Fruit fly (Drosophila melanogaster) whole organism, embryonic: ENCODE data around the gene Hsp110.
A peak's percentile ranks its signal among the peaks of the same experiment; 100 is the strongest.

Experiments
- Atf-2 ChIP-seq: fragments of 200-800 bp; sonication (Bioruptor generic); optimal IDR thresholded peaks from 2 replicates; lab custom pipeline; 2016; ENCODE audit warnings: missing biosample characterization, missing genetic modification characterization
- CG10147 ChIP-seq: fragments of 200-800 bp; sonication (Bioruptor generic); optimal IDR thresholded peaks from 2 replicates; lab custom pipeline; 2019; ENCODE audit warnings: missing biosample characterization, mild to moderate bottlenecking, missing genetic modification characterization, moderate library complexity
- CG10321 ChIP-seq: fragments of 200-800 bp; sonication (Bioruptor generic); IDR thresholded peaks from 2 replicates; pipeline ENCODE4 v1.3.6; 2022; ENCODE audit warnings: missing biosample characterization, missing genetic modification characterization
- CG10959 ChIP-seq: fragments of 200-800 bp; sonication (Bioruptor generic); IDR thresholded peaks from 2 replicates; pipeline ENCODE4 v1.3.6; 2022; ENCODE audit warnings: missing biosample characterization, missing genetic modification characterization
- CG11456 ChIP-seq: fragments of 200-800 bp; sonication (Bioruptor generic); IDR thresholded peaks from 3 replicates; pipeline ENCODE4 v1.3.6; 2022; ENCODE audit warnings: missing biosample characterization, missing genetic modification characterization
- CG13296 ChIP-seq: fragments of 200-800 bp; sonication (Bioruptor generic); optimal IDR thresholded peaks from 3 replicates; lab custom pipeline; 2018; ENCODE audit warnings: missing biosample characterization, mild to moderate bottlenecking, missing genetic modification characterization
- CG14014 ChIP-seq: fragments of 200-800 bp; sonication (Bioruptor generic); IDR thresholded peaks from 2 replicates; pipeline ENCODE4 v1.3.6; 2022; ENCODE audit warnings: missing biosample characterization, missing genetic modification characterization
- CG15514 ChIP-seq: fragments of 200-800 bp; sonication (Bioruptor generic); optimal IDR thresholded peaks from 3 replicates; lab custom pipeline; 2017; ENCODE audit warnings: missing biosample characterization, missing genetic modification characterization, mild to moderate bottlenecking, moderate library complexity, missing genetic modification reagents
- CG16813 ChIP-seq: fragments of 200-800 bp; sonication (Bioruptor generic); IDR thresholded peaks from 3 replicates; pipeline ENCODE4 v1.3.6; 2022; ENCODE audit warnings: missing biosample characterization, missing genetic modification characterization; ENCODE audit not compliant: partially characterized antibody
- CG17361 ChIP-seq: fragments of 200-800 bp; sonication (Bioruptor generic); IDR thresholded peaks from 3 replicates; pipeline ENCODE4 v1.3.6; 2022; ENCODE audit warnings: missing biosample characterization, missing genetic modification characterization
- CG2129 ChIP-seq: fragments of 200-800 bp; sonication (Bioruptor generic); IDR thresholded peaks from 2 replicates; pipeline ENCODE4 v1.3.6; 2022; ENCODE audit warnings: missing biosample characterization, missing genetic modification characterization; ENCODE audit not compliant: partially characterized antibody
- CG2199 ChIP-seq: fragments of 200-800 bp; sonication (Bioruptor generic); IDR thresholded peaks from 3 replicates; pipeline ENCODE4 v1.3.6; 2022; ENCODE audit warnings: missing biosample characterization, missing genetic modification characterization
- CG2202 ChIP-seq: fragments of 200-800 bp; sonication (Bioruptor generic); optimal IDR thresholded peaks from 2 replicates; lab custom pipeline; 2018; ENCODE audit warnings: missing biosample characterization, mild to moderate bottlenecking, missing genetic modification characterization
- CG32767 ChIP-seq: fragments of 200-800 bp; sonication (Bioruptor generic); IDR thresholded peaks from 2 replicates; pipeline ENCODE4 v1.3.6; 2022; ENCODE audit warnings: missing biosample characterization, missing genetic modification characterization
- CG4707 ChIP-seq: fragments of 200-800 bp; sonication (Bioruptor generic); optimal IDR thresholded peaks from 2 replicates; lab custom pipeline; 2018; ENCODE audit warnings: missing biosample characterization, mild to moderate bottlenecking, missing genetic modification characterization, moderate library complexity
- CG6654 ChIP-seq: fragments of 200-800 bp; sonication (Bioruptor generic); optimal IDR thresholded peaks from 2 replicates; lab custom pipeline; 2017; ENCODE audit warnings: missing biosample characterization, mild to moderate bottlenecking, missing genetic modification characterization
- CG7372 ChIP-seq: fragments of 200-800 bp; sonication (Bioruptor generic); IDR thresholded peaks from 2 replicates; pipeline ENCODE4 v1.3.6; 2022; ENCODE audit warnings: missing biosample characterization, missing genetic modification characterization
- CG7556 ChIP-seq: fragments of 200-800 bp; sonication (Bioruptor generic); optimal IDR thresholded peaks from 2 replicates; lab custom pipeline; 2017; ENCODE audit warnings: missing biosample characterization, mild to moderate bottlenecking, missing genetic modification characterization
- CkIIα-i1 ChIP-seq: fragments of 200-800 bp; sonication (Bioruptor generic); IDR thresholded peaks from 2 replicates; pipeline ENCODE4 v1.3.6; 2022; ENCODE audit warnings: missing biosample characterization, missing genetic modification characterization
- D19A ChIP-seq: fragments of 200-800 bp; optimal IDR thresholded peaks from 3 replicates; lab custom pipeline; 2019; ENCODE audit warnings: missing biosample characterization, mild to moderate bottlenecking, missing genetic modification characterization, moderate library complexity
- D19B ChIP-seq: fragments of 200-800 bp; sonication (Bioruptor generic); optimal IDR thresholded peaks from 2 replicates; lab custom pipeline; 2017; ENCODE audit warnings: missing biosample characterization, mild to moderate bottlenecking, missing genetic modification characterization
- Dfd ChIP-seq, 2 experiments: fragments of >200 bp; optimal IDR thresholded peaks; 2 replicates each; lab custom pipeline; 2017; ENCODE audit warnings: missing biosample characterization in 2 of 2, missing genetic modification characterization in 2 of 2
- Dip3 ChIP-seq: fragments of 200-800 bp; sonication (Bioruptor generic); optimal IDR thresholded peaks from 3 replicates; lab custom pipeline; 2016; ENCODE audit warnings: missing biosample characterization, missing genetic modification characterization
- Doc2 ChIP-seq: fragments of 200-800 bp; sonication (Bioruptor generic); IDR thresholded peaks from 2 replicates; pipeline ENCODE4 v1.3.6; 2022; ENCODE audit warnings: missing biosample characterization, missing genetic modification characterization
- Ets65A ChIP-seq: fragments of 200-800 bp; sonication (Bioruptor generic); peaks from one replicate; lab custom pipeline; 2016; ENCODE audit warnings: missing biosample characterization, missing genetic modification characterization
- Fer2 ChIP-seq: fragments of 200-800 bp; sonication (Bioruptor generic); optimal IDR thresholded peaks from 2 replicates; lab custom pipeline; 2018; ENCODE audit warnings: missing biosample characterization, mild to moderate bottlenecking, missing genetic modification characterization, moderate library complexity
- Hr3 ChIP-seq: fragments of 200-800 bp; sonication (Bioruptor generic); optimal IDR thresholded peaks from 3 replicates; lab custom pipeline; 2016; ENCODE audit warnings: missing biosample characterization, missing genetic modification characterization
- Mes4 ChIP-seq: fragments of 200-800 bp; sonication (Bioruptor generic); optimal IDR thresholded peaks from 2 replicates; lab custom pipeline; 2016; ENCODE audit warnings: missing biosample characterization, missing genetic modification characterization
- Scr ChIP-seq: fragments of 200-800 bp; sonication (Bioruptor generic); IDR thresholded peaks from 2 replicates; pipeline ENCODE4 v1.3.6; 2022; ENCODE audit warnings: missing biosample characterization, missing genetic modification characterization; ENCODE audit not compliant: partially characterized antibody
- Sry-β ChIP-seq: fragments of 200-800 bp; sonication (Bioruptor generic); optimal IDR thresholded peaks from 2 replicates; lab custom pipeline; 2018; ENCODE audit warnings: missing biosample characterization, mild to moderate bottlenecking, missing genetic modification characterization, moderate library complexity
- bsh ChIP-seq, 2 experiments: fragments of 200-800 bp; sonication (Bioruptor generic); optimal IDR thresholded peaks; 2 replicates each; lab custom pipeline; 2017 to 2018; ENCODE audit warnings: mild to moderate bottlenecking in 2 of 2, missing biosample characterization in 2 of 2, missing genetic modification characterization in 2 of 2, moderate library complexity in 1 of 2
- cato ChIP-seq: fragments of 200-800 bp; sonication (Bioruptor generic); optimal IDR thresholded peaks from 2 replicates; lab custom pipeline; 2016; ENCODE audit warnings: missing biosample characterization, missing genetic modification characterization, borderline replicate concordance
- chm ChIP-seq: fragments of 200-800 bp; sonication (Bioruptor generic); IDR thresholded peaks from 2 replicates; pipeline ENCODE4 v1.3.6; 2022; ENCODE audit warnings: missing biosample characterization, missing genetic modification characterization
- corto ChIP-seq: fragments of 200-800 bp; sonication (Bioruptor generic); optimal IDR thresholded peaks from 2 replicates; lab custom pipeline; 2016; ENCODE audit warnings: missing biosample characterization, mild to moderate bottlenecking, missing genetic modification characterization, moderate library complexity
- dm ChIP-seq: fragments of 200-800 bp; sonication (Bioruptor generic); optimal IDR thresholded peaks from 3 replicates; lab custom pipeline; 2016; ENCODE audit warnings: missing biosample characterization, missing genetic modification characterization
- en ChIP-seq: fragments of 200-800 bp; sonication (Bioruptor generic); optimal IDR thresholded peaks from 2 replicates; lab custom pipeline; 2016; ENCODE audit warnings: missing biosample characterization, missing genetic modification characterization
- fd102C ChIP-seq: fragments of 200-800 bp; sonication (Bioruptor generic); optimal IDR thresholded peaks from 2 replicates; lab custom pipeline; 2018; ENCODE audit warnings: missing biosample characterization, mild to moderate bottlenecking, missing genetic modification characterization, moderate library complexity
- fd64A ChIP-seq: fragments of 200-800 bp; sonication (Bioruptor generic); optimal IDR thresholded peaks from 3 replicates; lab custom pipeline; 2018; ENCODE audit warnings: missing biosample characterization, mild to moderate bottlenecking, missing genetic modification characterization
- insv ChIP-seq, 2 experiments: fragments of 200-800 bp; sonication (Bioruptor generic); optimal IDR thresholded peaks; 3 replicates each; lab custom pipeline; 2016 to 2018; ENCODE audit warnings: missing biosample characterization in 2 of 2, missing genetic modification characterization in 2 of 2
- knrl ChIP-seq: fragments of 200-800 bp; sonication (Bioruptor generic); IDR thresholded peaks from 3 replicates; pipeline ENCODE4 v1.3.6; 2022; ENCODE audit warnings: missing biosample characterization, missing genetic modification characterization; ENCODE audit not compliant: partially characterized antibody
- lov ChIP-seq, 2 experiments: fragments of 200-800 bp in 1 of 2; fragments of >200 bp in 1 of 2; sonication (Bioruptor generic) in 1 of 2; IDR thresholded peaks in 1 of 2; optimal IDR thresholded peaks in 1 of 2; 2 replicates in 1 of 2; 3 replicates in 1 of 2; pipeline versions ENCODE4 v1.3.6 to Lab custom; 2017 to 2022; ENCODE audit warnings: missing biosample characterization in 1 of 2, missing genetic modification characterization in 1 of 2
- row ChIP-seq: fragments of 200-800 bp; sonication (Bioruptor generic); IDR thresholded peaks from 3 replicates; pipeline ENCODE4 v1.3.6; 2022; ENCODE audit warnings: missing biosample characterization, missing genetic modification characterization
- salm ChIP-seq: fragments of 200-800 bp; sonication (Bioruptor generic); optimal IDR thresholded peaks from 2 replicates; lab custom pipeline; 2018; ENCODE audit warnings: missing biosample characterization, mild to moderate bottlenecking, missing genetic modification characterization
- sisA ChIP-seq: fragments of 200-800 bp; sonication (Bioruptor generic); IDR thresholded peaks from 2 replicates; pipeline ENCODE4 v1.3.6; 2022; ENCODE audit warnings: missing biosample characterization, missing genetic modification characterization
- sr ChIP-seq: fragments of 200-800 bp; sonication (Bioruptor generic); IDR thresholded peaks from 3 replicates; pipeline ENCODE4 v1.3.6; 2022; ENCODE audit warnings: missing biosample characterization, missing genetic modification characterization
- ssp ChIP-seq: fragments of 200-800 bp; sonication (Bioruptor generic); IDR thresholded peaks from 2 replicates; pipeline ENCODE4 v1.3.6; 2022; ENCODE audit warnings: missing biosample characterization, missing genetic modification characterization
- tio ChIP-seq: fragments of 200-800 bp; sonication (Bioruptor generic); optimal IDR thresholded peaks from 2 replicates; lab custom pipeline; 2017; ENCODE audit warnings: missing biosample characterization, missing genetic modification characterization, inconsistent platforms
- toy ChIP-seq: fragments of 200-800 bp; sonication (Bioruptor generic); IDR thresholded peaks from 2 replicates; pipeline ENCODE4 v1.3.6; 2022; ENCODE audit warnings: missing biosample characterization, missing genetic modification characterization
- wek ChIP-seq: fragments of 200-800 bp; sonication (Bioruptor generic); optimal IDR thresholded peaks from 3 replicates; lab custom pipeline; 2018; ENCODE audit warnings: missing biosample characterization, mild to moderate bottlenecking, missing genetic modification characterization, moderate library complexity
- zfh1 ChIP-seq: fragments of 200-800 bp; sonication (Bioruptor generic); IDR thresholded peaks from 3 replicates; pipeline ENCODE4 v1.3.6; 2022; ENCODE audit warnings: missing biosample characterization, missing genetic modification characterization

Hsp110 gene

dm6 chr3L:14002524-14003135 is 34.2 kb upstream of the Hsp110 start (continued):
- TF ChIP-seq CG2202 (tag; lab: Kevin White, UChicago) (no peak), tio (GFP tag; lab: Kevin White, UChicago) (no peak), wek (no peak), CG2129 (no peak), Mes4 (GFP tag; lab: Kevin White, UChicago) (no peak), CG10147 (GFP tag; lab: Kevin White, UChicago) (no peak), CG7556 (GFP tag; lab: Kevin White, UChicago) (no peak), CG15514 (GFP tag; lab: Kevin White, UChicago) (peak; percentile 54), bsh (GFP tag; optimal IDR thresholded peaks at IDR 0.05; lab: Kevin White, UChicago) (no peak), salm (tag; lab: Kevin White, UChicago) (no peak), CG17361 (peak; percentile 8; the same call in 1 of the 3 replicates), CG32767 (GFP tag; lab: Robert Waterston, UW) (peak; percentile 74), Dip3 (no peak), D19B (no peak), cato (GFP tag; lab: Kevin White, UChicago) (no peak), lov (optimal IDR thresholded peaks at IDR 0.05; lab: Kevin White, UChicago) (no peak), lov (GFP tag; IDR thresholded peaks at IDR 0.05; lab: Robert Waterston, UW) (no peak), knrl (GFP tag; lab: Robert Waterston, UW) (no peak), CG6654 (no peak), CG14014 (GFP tag; lab: Robert Waterston, UW) (no peak), corto (no peak), sisA (GFP tag; lab: Robert Waterston, UW) (no peak), sr (GFP tag; lab: Robert Waterston, UW) (no peak), CG2199 (GFP tag; lab: Robert Waterston, UW) (peak; percentile 67; the same call in 1 of the 3 replicates), Doc2 (GFP tag; lab: Robert Waterston, UW) (no peak), chm (GFP tag; lab: Robert Waterston, UW) (no peak), zfh1 (GFP tag; lab: Robert Waterston, UW) (no peak), Dfd (GFP tag; optimal IDR thresholded peaks at IDR 0.05; lab: Kevin White, UChicago) (no peak), Scr (GFP tag; lab: Robert Waterston, UW) (peak; percentile 19; the same call in 1 of the 2 replicates), CG7372 (GFP tag; lab: Robert Waterston, UW) (no peak), Ets65A (GFP tag; lab: Kevin White, UChicago) (no peak), fd64A (GFP tag; lab: Kevin White, UChicago) (no peak), insv (GFP tag; optimal IDR thresholded peaks at IDR 0.05; lab: Kevin White, UChicago) (no peak), CkIIα-i1 (GFP tag; lab: Robert Waterston, UW) (no peak), fd102C (GFP tag; lab: Kevin White, UChicago) (no peak), toy (GFP tag; lab: Robert Waterston, UW) (no peak), ssp (no peak), en (GFP tag; lab: Kevin White, UChicago) (no peak), CG10959 (GFP tag; lab: Robert Waterston, UW) (no peak), D19A (no peak), CG4707 (no peak), Fer2 (tag; lab: Kevin White, UChicago) (no peak), CG11456 (no peak), dm (GFP tag; lab: Kevin White, UChicago) (peak; percentile 50), CG16813 (no peak), CG13296 (no peak), Atf-2 (GFP tag; lab: Kevin White, UChicago) (no peak), row (GFP tag; lab: Robert Waterston, UW) (peak; percentile 16; the same call in 1 of the 3 replicates), Sry-β (GFP tag; lab: Kevin White, UChicago) (no peak), Hr3 (no peak), CG10321 (GFP tag; lab: Robert Waterston, UW) (peak; percentile 99)
